Worm (Caenorhabditis elegans) whole organism, L2 larva: ENCODE measurements around the gene C37E2.2.

Source experiments
- lsy-2 ChIP-seq, 2 experiments: fragments of 150-350 bp in 1 of 2; sonication (generic microtip) in 1 of 2; optimal IDR thresholded peaks; 2 replicates each; lab custom pipeline; 2014 to 2017; ENCODE audit warnings: missing biosample characterization in 2 of 2, missing genetic modification characterization in 2 of 2
- nhr-237 ChIP-seq: fragments of 150-350 bp; optimal IDR thresholded peaks from 2 replicates; lab custom pipeline; 2014; ENCODE audit warnings: missing biosample characterization, missing genetic modification characterization

DNA sequence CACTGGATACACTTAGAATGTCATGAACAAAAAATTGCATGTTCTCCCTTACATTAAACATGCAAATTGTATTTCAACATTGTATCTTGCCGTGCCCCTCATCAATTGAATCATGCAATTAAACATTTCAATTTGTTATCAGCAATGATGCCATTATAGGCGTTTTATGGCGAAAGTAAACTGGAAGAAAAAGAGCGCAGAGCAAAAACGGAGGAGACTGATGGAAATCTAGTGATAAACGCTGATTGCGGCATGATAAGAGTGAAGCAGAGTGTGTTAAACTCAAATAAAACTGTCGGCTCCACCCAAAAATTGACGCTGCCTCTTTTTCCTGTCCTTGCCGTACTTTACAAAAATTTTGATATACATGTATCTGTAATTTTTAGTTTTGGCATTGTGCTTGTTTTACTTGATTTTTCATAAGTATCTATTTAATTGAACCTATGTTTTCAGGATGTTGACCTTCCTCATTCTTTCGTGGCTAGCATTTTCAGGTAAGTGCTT is 38.7 kb downstream of the C37E2.2 start, which contains the start of gene K06G5.1:
- TF ChIP-seq nhr-237 (no peak), lsy-2 (tag; optimal IDR thresholded peaks at IDR 0.05; lab: Kevin White, UChicago) (no peak)
